Worm (Caenorhabditis elegans) whole organism, L1 larva: ENCODE measurements around the gene sri-9.

Experiments used
- ama-1 ChIP-seq: fragments of 150-350 bp; optimal IDR thresholded peaks from 2 replicates; lab custom pipeline; 2014
- ces-1 ChIP-seq: fragments of 150-350 bp; optimal IDR thresholded peaks from 2 replicates; lab custom pipeline; 2014; ENCODE audit warnings: missing biosample characterization, missing genetic modification reagents, missing genetic modification characterization
- efl-1 ChIP-seq, 4 experiments: fragments of 150-350 bp; optimal IDR thresholded peaks in 3 of 4; peaks in 1 of 4; 1 replicate in 1 of 4; 2 replicates in 3 of 4; lab custom pipeline; 2014; ENCODE audit warnings: missing biosample characterization in 2 of 4, missing genetic modification characterization in 2 of 4, missing genetic modification reagents in 2 of 4
- lin-14 ChIP-seq: fragments of 200-800 bp; sonication (Bioruptor generic); optimal IDR thresholded peaks from 2 replicates; lab custom pipeline; 2018; ENCODE audit warnings: mild to moderate bottlenecking, missing genetic modification characterization, moderate library complexity, missing compliant biosample characterization
- pag-3 ChIP-seq: sonication (generic microtip); optimal IDR thresholded peaks from 2 replicates; lab custom pipeline; 2017; ENCODE audit warnings: missing genetic modification characterization, mild to moderate bottlenecking, missing compliant biosample characterization, antibody characterized with exemption, borderline replicate concordance; ENCODE audit not compliant: insufficient read depth
- ztf-11 ChIP-seq, 2 experiments: sonication (generic microtip); optimal IDR thresholded peaks; 2 replicates each; lab custom pipeline; 2016 to 2017; ENCODE audit warnings: missing genetic modification characterization in 2 of 2, missing biosample characterization in 1 of 2, missing compliant biosample characterization in 1 of 2

ce11 chrV:17019690-17020089 is 18.4 kb downstream of the sri-9 start, which contains the start of gene F49H6.17:
- no peak for TF ChIP-seq ztf-11 (tag; optimal IDR thresholded peaks at IDR 0.05; lab: Kevin White, UChicago)
- TF ChIP-seq lin-14 (GFP tag; lab: Kevin White, UChicago): no peak
- TF ChIP-seq pag-3 (tag; lab: Kevin White, UChicago): no peak
- TF ChIP-seq ces-1 (GFP tag; lab: Kevin White, UChicago): no peak
- no peak for TF ChIP-seq ama-1
- TF ChIP-seq efl-1 (optimal IDR thresholded peaks at IDR 0.05; lab: Kevin White, UChicago): no peak
- TF ChIP-seq efl-1 (GFP tag; optimal IDR thresholded peaks at IDR 0.05 in 1 of 2; lab: Kevin White, UChicago): no peak
